In the genomic region with DNA sequence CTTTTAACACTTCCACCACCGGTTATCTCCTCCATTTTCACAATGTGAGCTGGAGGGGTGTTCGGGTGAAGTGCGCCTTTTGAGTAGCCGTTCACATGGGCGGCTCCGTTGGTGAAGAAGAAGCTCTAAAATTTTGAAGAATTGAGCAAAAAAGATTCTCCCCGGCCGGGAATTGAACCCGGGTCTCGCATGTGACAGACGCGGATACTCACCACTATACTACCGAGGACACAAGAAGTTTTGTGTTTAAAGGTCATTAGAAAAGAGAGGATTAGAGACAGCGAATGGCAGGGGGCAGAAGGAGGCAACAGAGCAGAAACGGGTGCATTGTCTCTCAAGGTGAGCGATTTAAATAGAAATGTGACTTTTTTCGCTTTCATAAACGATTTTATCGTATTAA, we compare ENCODE assay signal across 4 worm cellular contexts.
TF ChIP-seq lines count a peak whose summit lies in the region.

No protein-coding gene starts in this region.

TF ChIP-seq in whole organism, L2 larva, 48 proteins besides CTCF, POLR2A, EP300 and RAD21:
- TF ChIP-seq Y55F3AM.14 (GFP tag; optimal IDR thresholded peaks at IDR 0.05; lab: Kevin White, UChicago) (peak; percentile 33), unc-55 (GFP tag; optimal IDR thresholded peaks at IDR 0.05; lab: Kevin White, UChicago) (peak; percentile 13), fos-1 (tag; optimal IDR thresholded peaks at IDR 0.05; lab: Kevin White, UChicago) (peak; percentile 23), C34F6.9 (tag; optimal IDR thresholded peaks at IDR 0.05; lab: Kevin White, UChicago) (peak; percentile 25), R02D3.7 (tag; optimal IDR thresholded peaks at IDR 0.05; lab: Kevin White, UChicago) (no peak), sma-9 (GFP tag; optimal IDR thresholded peaks at IDR 0.05; lab: Kevin White, UChicago) (peak; percentile 57), sma-9 (tag; optimal IDR thresholded peaks at IDR 0.05; lab: Kevin White, UChicago) (no peak), lin-13 (GFP tag; optimal IDR thresholded peaks at IDR 0.05; lab: Kevin White, UChicago) (peak; percentile 59), sma-3 (GFP tag; optimal IDR thresholded peaks at IDR 0.05; lab: Kevin White, UChicago) (peak; percentile 5), nhr-129 (tag; optimal IDR thresholded peaks at IDR 0.05; lab: Kevin White, UChicago) (peak; percentile 58), gmeb-1 (tag; optimal IDR thresholded peaks at IDR 0.05; lab: Kevin White, UChicago) (peak; percentile 56), lsy-2 (tag; optimal IDR thresholded peaks at IDR 0.05; lab: Kevin White, UChicago) (peak; percentile 39 to 44), nhr-25 (tag; optimal IDR thresholded peaks at IDR 0.05; lab: Kevin White, UChicago) (no peak), dmd-4 (tag; optimal IDR thresholded peaks at IDR 0.05; lab: Kevin White, UChicago) (no peak)

TF ChIP-seq in whole organism, L4 larva, 104 proteins besides CTCF, POLR2A, EP300 and RAD21 (continues in another document):
- TF ChIP-seq daf-19 (GFP tag; conservative IDR thresholded peaks at IDR 0.05; lab: Robert Waterston, UW) (no peak), nhr-6 (tag; optimal IDR thresholded peaks at IDR 0.05; lab: Kevin White, UChicago) (peak; percentile 25), dmd-6 (GFP tag; IDR thresholded peaks at IDR 0.05; lab: Robert Waterston, UW) (peak; percentile 40; the same call in 1 of the 2 replicates), mxl-2 (GFP tag; conservative IDR thresholded peaks at IDR 0.05; lab: Robert Waterston, UW) (no peak), T26A8.4 (GFP tag; IDR thresholded peaks at IDR 0.05; lab: Robert Waterston, UW) (peak; percentile 60; the same call in 1 of the 2 replicates), jun-1 (tag; optimal IDR thresholded peaks at IDR 0.05; lab: Kevin White, UChicago) (no peak), aly-2 (tag; optimal IDR thresholded peaks at IDR 0.05; lab: Kevin White, UChicago) (no peak), ama-1 (optimal IDR thresholded peaks at IDR 0.05; lab: Kevin White, UChicago) (no peak), ceh-32 (tag; optimal IDR thresholded peaks at IDR 0.05; lab: Kevin White, UChicago; ENCODE audit: poor library complexity) (no peak), ceh-44 (GFP tag; IDR thresholded peaks at IDR 0.05; lab: Robert Waterston, UW) (0 out of 2 replicates have a peak, but pooled peaks have one; percentile 29), mes-2 (tag; optimal IDR thresholded peaks at IDR 0.05; lab: Kevin White, UChicago; ENCODE audit: poor library complexity, severe bottlenecking) (peak; percentile 52), set-16 (GFP tag; IDR thresholded peaks at IDR 0.05; lab: Robert Waterston, UW) (0 out of 2 replicates have a peak, but pooled peaks have one; percentile 33), zip-2 (tag; optimal IDR thresholded peaks at IDR 0.05; lab: Kevin White, UChicago) (no peak), nhr-42 (GFP tag; IDR thresholded peaks at IDR 0.05; lab: Robert Waterston, UW) (peak; percentile 56; the same call in 1 of the 2 replicates), lin-39 (tag; optimal IDR thresholded peaks at IDR 0.05; lab: Kevin White, UChicago) (no peak), tag-97 (GFP tag; IDR thresholded peaks at IDR 0.05; lab: Robert Waterston, UW) (no peak), F26F4.8 (GFP tag; conservative IDR thresholded peaks at IDR 0.05; lab: Robert Waterston, UW) (peak; percentile 87), hlh-30 (tag; optimal IDR thresholded peaks at IDR 0.05; lab: Kevin White, UChicago; ENCODE audit: insufficient read depth) (peak; percentile 90), fkh-10 (GFP tag; optimal IDR thresholded peaks at IDR 0.05; lab: Kevin White, UChicago) (no peak), ztf-11 (tag; optimal IDR thresholded peaks at IDR 0.05; lab: Kevin White, UChicago) (no peak), spr-1 (tag; optimal IDR thresholded peaks at IDR 0.05; lab: Kevin White, UChicago) (peak; percentile 46), nhr-41 (GFP tag; IDR thresholded peaks at IDR 0.05; lab: Robert Waterston, UW) (peak; percentile 71; the same call in 1 of the 2 replicates), snpc-4 (tag; optimal IDR thresholded peaks at IDR 0.05; lab: Kevin White, UChicago) (no peak)

TF ChIP-seq in whole organism, late embryonic, 69 proteins besides CTCF, POLR2A, EP300 and RAD21 (continues in another document):
- peak; percentile 79 for TF ChIP-seq rnt-1 (tag; optimal IDR thresholded peaks at IDR 0.05; lab: Kevin White, UChicago)
- peak; percentile 74 for TF ChIP-seq elt-2 (tag; optimal IDR thresholded peaks at IDR 0.05; lab: Kevin White, UChicago)
- peak; percentile 79 for TF ChIP-seq ztf-16 (tag; optimal IDR thresholded peaks at IDR 0.05; lab: Kevin White, UChicago)
- TF ChIP-seq ceh-19 (GFP tag; optimal IDR thresholded peaks at IDR 0.05; lab: Kevin White, UChicago) = peak; percentile 84
- TF ChIP-seq hlh-15 (tag; optimal IDR thresholded peaks at IDR 0.05; lab: Kevin White, UChicago) = peak; percentile 54
- peak; percentile 69 for TF ChIP-seq ceh-18 (tag; optimal IDR thresholded peaks at IDR 0.05; lab: Kevin White, UChicago)
- peak; percentile 55 for TF ChIP-seq hlh-8 (tag; optimal IDR thresholded peaks at IDR 0.05; lab: Kevin White, UChicago)
- TF ChIP-seq gmeb-2 (tag; optimal IDR thresholded peaks at IDR 0.05; lab: Kevin White, UChicago) = peak; percentile 83
- peak; percentile 55 for TF ChIP-seq fax-1 (tag; optimal IDR thresholded peaks at IDR 0.05; lab: Kevin White, UChicago)
- peak; percentile 81 for TF ChIP-seq Y22D7AL.16 (tag; optimal IDR thresholded peaks at IDR 0.05; lab: Kevin White, UChicago)
- peak; percentile 58 for TF ChIP-seq nfya-1 (tag; optimal IDR thresholded peaks at IDR 0.05; lab: Kevin White, UChicago)
- no peak for TF ChIP-seq pax-1 (tag; optimal IDR thresholded peaks at IDR 0.05; lab: Kevin White, UChicago)
- peak; percentile 90 for TF ChIP-seq fkh-6 (tag; optimal IDR thresholded peaks at IDR 0.05; lab: Kevin White, UChicago)
- TF ChIP-seq lin-11 (tag; optimal IDR thresholded peaks at IDR 0.05; lab: Kevin White, UChicago) = peak; percentile 78
- TF ChIP-seq pat-9 (tag; optimal IDR thresholded peaks at IDR 0.05; lab: Kevin White, UChicago) = peak; percentile 75
- peak; percentile 71 for TF ChIP-seq eyg-1 (tag; optimal IDR thresholded peaks at IDR 0.05; lab: Kevin White, UChicago)
- TF ChIP-seq ceh-34 (tag; optimal IDR thresholded peaks at IDR 0.05; lab: Kevin White, UChicago) = peak; percentile 76
- TF ChIP-seq ceh-30 (tag; optimal IDR thresholded peaks at IDR 0.05; lab: Kevin White, UChicago) = peak; percentile 49
- peak; percentile 79; the same call in 1 of the 2 replicates for TF ChIP-seq ceh-45 (GFP tag; IDR thresholded peaks at IDR 0.05; lab: Robert Waterston, UW)
- peak; percentile 72 for TF ChIP-seq madf-2 (tag; optimal IDR thresholded peaks at IDR 0.05; lab: Kevin White, UChicago)
- TF ChIP-seq ceh-48 (tag; optimal IDR thresholded peaks at IDR 0.05; lab: Kevin White, UChicago) = peak; percentile 68
- TF ChIP-seq ceh-2 (tag; optimal IDR thresholded peaks at IDR 0.05; lab: Kevin White, UChicago) = peak; percentile 79
- no peak for TF ChIP-seq ama-1 (optimal IDR thresholded peaks at IDR 0.05; lab: Kevin White, UChicago)
- TF ChIP-seq F13H6.1 (tag; optimal IDR thresholded peaks at IDR 0.05; lab: Kevin White, UChicago) = peak; percentile 74
- peak; percentile 43 for TF ChIP-seq tbx-7 (tag; optimal IDR thresholded peaks at IDR 0.05; lab: Kevin White, UChicago)
- TF ChIP-seq ttx-3 (tag; optimal IDR thresholded peaks at IDR 0.05; lab: Kevin White, UChicago) = peak; percentile 70
- TF ChIP-seq nhr-11 (tag; optimal IDR thresholded peaks at IDR 0.05; lab: Kevin White, UChicago) = no peak

TF ChIP-seq in whole organism, mixed stage, embryonic, 35 proteins besides CTCF, POLR2A, EP300 and RAD21 (continues in another document):
- TF ChIP-seq unc-62 (GFP tag; optimal IDR thresholded peaks at IDR 0.05; lab: Kevin White, UChicago) (no peak), mep-1 (tag; optimal IDR thresholded peaks at IDR 0.05; lab: Kevin White, UChicago) (no peak), drap-1 (GFP tag; optimal IDR thresholded peaks at IDR 0.05; lab: Kevin White, UChicago) (peak; percentile 99), nhr-28 (tag; optimal IDR thresholded peaks at IDR 0.05; lab: Kevin White, UChicago) (peak; percentile 19), cnd-1 (tag; optimal IDR thresholded peaks at IDR 0.05; lab: Kevin White, UChicago) (peak; percentile 85), zip-8 (tag; optimal IDR thresholded peaks at IDR 0.05; lab: Kevin White, UChicago) (no peak), mab-5 (tag; optimal IDR thresholded peaks at IDR 0.05; lab: Kevin White, UChicago) (no peak), elt-1 (tag; optimal IDR thresholded peaks at IDR 0.05; lab: Kevin White, UChicago; ENCODE audit: borderline replicate concordance, insufficient read depth) (no peak), nhr-2 (tag; optimal IDR thresholded peaks at IDR 0.05; lab: Kevin White, UChicago) (no peak), sptf-1 (tag; optimal IDR thresholded peaks at IDR 0.05; lab: Kevin White, UChicago) (peak; percentile 93), ceh-83 (GFP tag; optimal IDR thresholded peaks at IDR 0.05; lab: Kevin White, UChicago) (peak; percentile 93), blmp-1 (tag; optimal IDR thresholded peaks at IDR 0.05; lab: Kevin White, UChicago) (no peak), ztf-11 (tag; optimal IDR thresholded peaks at IDR 0.05; lab: Kevin White, UChicago) (peak; percentile 23), ceh-43 (GFP tag; optimal IDR thresholded peaks at IDR 0.05; lab: Kevin White, UChicago) (peak; percentile 83), lin-32 (GFP tag; optimal IDR thresholded peaks at IDR 0.05; lab: Kevin White, UChicago) (peak; percentile 71), tbx-8 (GFP tag; optimal IDR thresholded peaks at IDR 0.05; lab: Kevin White, UChicago) (peak; percentile 68), nhr-76 (tag; optimal IDR thresholded peaks at IDR 0.05; lab: Kevin White, UChicago) (no peak), pha-4 (tag; optimal IDR thresholded peaks at IDR 0.05; lab: Kevin White, UChicago) (no peak), ces-1 (GFP tag; optimal IDR thresholded peaks at IDR 0.05; lab: Kevin White, UChicago) (peak; percentile 30), lin-13 (tag; optimal IDR thresholded peaks at IDR 0.05; lab: Kevin White, UChicago) (peak; percentile 6), unc-39 (tag; optimal IDR thresholded peaks at IDR 0.05; lab: Kevin White, UChicago) (no peak), flh-1 (GFP tag; optimal IDR thresholded peaks at IDR 0.05; lab: Kevin White, UChicago) (peak; percentile 42), sem-2 (GFP tag; optimal IDR thresholded peaks at IDR 0.05; lab: Kevin White, UChicago) (peak; percentile 77), nhr-237 (tag; optimal IDR thresholded peaks at IDR 0.05; lab: Kevin White, UChicago) (no peak), hlh-1 (tag; optimal IDR thresholded peaks at IDR 0.05; lab: Kevin White, UChicago) (peak; percentile 19), snpc-4 (tag; optimal IDR thresholded peaks at IDR 0.05; lab: Kevin White, UChicago) (no peak), ham-2 (GFP tag; optimal IDR thresholded peaks at IDR 0.05; lab: Kevin White, UChicago) (peak; percentile 70), elt-3 (tag; optimal IDR thresholded peaks at IDR 0.05; lab: Kevin White, UChicago) (no peak), M03D4.4 (tag; optimal IDR thresholded peaks at IDR 0.05; lab: Kevin White, UChicago) (peak; percentile 91), bed-3 (GFP tag; optimal IDR thresholded peaks at IDR 0.05; lab: Kevin White, UChicago) (peak; percentile 68)
